Worm (Caenorhabditis elegans): ENCODE measurements around the gene Y59H11AR.10.

ce11 chrIV:8650696-8651095, 47.7 kb downstream of the Y59H11AR.10 start, which contains the start of gene C49C8.2:
- TF ChIP-seq F13C5.2 (tag; optimal IDR thresholded peaks at IDR 0.05) (no peak), ama-1 (optimal IDR thresholded peaks at IDR 0.05) (no peak), hnd-1 (tag; optimal IDR thresholded peaks at IDR 0.05) (no peak), hmg-4 (GFP tag; optimal IDR thresholded peaks at IDR 0.05) (no peak), ets-7 (tag; optimal IDR thresholded peaks at IDR 0.05) (no peak), sea-1 (GFP tag; conservative IDR thresholded peaks at IDR 0.05) (no peak), tbx-37 (GFP tag; conservative IDR thresholded peaks at IDR 0.05) (no peak), tbx-11 (GFP tag; IDR thresholded peaks at IDR 0.05) (no peak), pes-1 (GFP tag; IDR thresholded peaks at IDR 0.05) (no peak), ceh-36 (tag; optimal IDR thresholded peaks at IDR 0.05) (no peak), aly-1 (tag; optimal IDR thresholded peaks at IDR 0.05) (no peak), hmbx-1 (tag; optimal IDR thresholded peaks at IDR 0.05) (no peak), tra-4 (tag; optimal IDR thresholded peaks at IDR 0.05) (no peak)

All from whole organism, early embryonic.